Worm (Caenorhabditis elegans): Measurements from ENCODE around the gene Y39G8B.10.

DNA sequence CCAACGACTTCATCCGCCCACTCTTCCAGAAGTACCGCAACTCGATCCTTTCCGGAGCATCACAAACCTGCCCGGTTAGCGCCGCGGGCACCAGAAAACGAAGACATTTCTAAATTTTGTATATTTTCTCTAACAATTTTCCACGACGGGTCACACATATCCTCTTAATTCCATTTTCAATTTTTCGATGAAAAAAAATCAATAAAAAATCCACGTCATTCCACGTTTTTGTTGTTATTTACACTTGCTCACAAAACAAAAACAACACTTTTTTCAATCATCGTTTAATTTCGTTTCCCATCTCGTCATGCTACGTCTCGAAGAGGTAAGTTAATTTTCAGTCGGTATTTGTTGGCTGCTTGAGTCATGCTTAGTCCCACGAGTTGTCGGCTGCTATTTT is 25.4 kb upstream of the Y39G8B.10 start, which contains the start of gene F01D5.7:
- TF ChIP-seq snpc-4 (tag; optimal IDR thresholded peaks at IDR 0.05) (no peak), ztf-11 (tag; optimal IDR thresholded peaks at IDR 0.05) (no peak)

Measured in whole organism, mixed stage, embryonic.